Fruit fly (Drosophila melanogaster) whole organism, embryonic: ENCODE data around the gene CG10700.

Experiments
- Bdp1 ChIP-seq: fragments of 200-800 bp; sonication (Bioruptor generic); optimal IDR thresholded peaks from 3 replicates; lab custom pipeline; 2016; ENCODE audit warnings: missing biosample characterization, missing genetic modification characterization
- CG11504 ChIP-seq: fragments of 200-800 bp; sonication (Bioruptor generic); optimal IDR thresholded peaks from 3 replicates; lab custom pipeline; 2019; ENCODE audit warnings: missing biosample characterization, mild to moderate bottlenecking, missing genetic modification characterization, moderate library complexity
- CG13123 ChIP-seq: fragments of 200-800 bp; sonication (Bioruptor generic); optimal IDR thresholded peaks from 2 replicates; lab custom pipeline; 2016; ENCODE audit warnings: missing biosample characterization, missing genetic modification characterization
- CG14014 ChIP-seq: fragments of 200-800 bp; sonication (Bioruptor generic); IDR thresholded peaks from 2 replicates; pipeline ENCODE4 v1.3.6; 2022; ENCODE audit warnings: missing biosample characterization, missing genetic modification characterization
- CG15073 ChIP-seq: fragments of 200-800 bp; sonication (Bioruptor generic); optimal IDR thresholded peaks from 2 replicates; lab custom pipeline; 2016; ENCODE audit warnings: missing biosample characterization, missing genetic modification characterization
- CG17359 ChIP-seq: fragments of 200-800 bp; sonication (Bioruptor generic); optimal IDR thresholded peaks from 3 replicates; lab custom pipeline; 2018; ENCODE audit warnings: missing biosample characterization, mild to moderate bottlenecking, missing genetic modification characterization, moderate library complexity
- CG17361 ChIP-seq: fragments of 200-800 bp; sonication (Bioruptor generic); IDR thresholded peaks from 3 replicates; pipeline ENCODE4 v1.3.6; 2022; ENCODE audit warnings: missing biosample characterization, missing genetic modification characterization
- CG2712 ChIP-seq: fragments of 200-800 bp; optimal IDR thresholded peaks from 3 replicates; lab custom pipeline; 2019; ENCODE audit warnings: missing biosample characterization, mild to moderate bottlenecking, missing genetic modification characterization, moderate library complexity
- CG2889 ChIP-seq: fragments of 200-800 bp; sonication (Bioruptor generic); IDR thresholded peaks from 3 replicates; pipeline ENCODE4 v1.3.6; 2022; ENCODE audit warnings: missing biosample characterization, missing genetic modification characterization
- CG30020 ChIP-seq: fragments of 200-800 bp; optimal IDR thresholded peaks from 2 replicates; lab custom pipeline; 2019; ENCODE audit warnings: missing biosample characterization, mild to moderate bottlenecking, missing genetic modification characterization, moderate library complexity
- CG32767 ChIP-seq: fragments of 200-800 bp; sonication (Bioruptor generic); IDR thresholded peaks from 2 replicates; pipeline ENCODE4 v1.3.6; 2022; ENCODE audit warnings: missing biosample characterization, missing genetic modification characterization
- CG3281 ChIP-seq: fragments of 200-800 bp; sonication (Bioruptor generic); optimal IDR thresholded peaks from 3 replicates; lab custom pipeline; 2017; ENCODE audit warnings: missing biosample characterization, mild to moderate bottlenecking, missing genetic modification characterization
- CG3838 ChIP-seq: fragments of 200-800 bp; sonication (Bioruptor generic); optimal IDR thresholded peaks from 3 replicates; lab custom pipeline; 2016; ENCODE audit warnings: missing biosample characterization, missing genetic modification characterization
- CG4424 ChIP-seq: fragments of 200-800 bp; sonication (Bioruptor generic); optimal IDR thresholded peaks from 3 replicates; lab custom pipeline; 2016; ENCODE audit warnings: missing biosample characterization, missing genetic modification characterization
- CG4617 ChIP-seq: fragments of 200-800 bp; sonication (Bioruptor generic); optimal IDR thresholded peaks from 3 replicates; lab custom pipeline; 2016; ENCODE audit warnings: missing biosample characterization, missing genetic modification characterization, borderline replicate concordance
- CG4854 ChIP-seq: fragments of 200-800 bp; sonication (Bioruptor generic); optimal IDR thresholded peaks from 2 replicates; lab custom pipeline; 2016; ENCODE audit warnings: missing biosample characterization, missing genetic modification characterization, inconsistent platforms
- CG5245 ChIP-seq: fragments of 200-800 bp; sonication (Bioruptor generic); optimal IDR thresholded peaks from 3 replicates; lab custom pipeline; 2016; ENCODE audit warnings: missing biosample characterization, missing genetic modification characterization
- CG8478 ChIP-seq: fragments of >200 bp; optimal IDR thresholded peaks from 2 replicates; lab custom pipeline; 2018
- CG9727 ChIP-seq: fragments of 200-800 bp; sonication (Bioruptor generic); optimal IDR thresholded peaks from 3 replicates; lab custom pipeline; 2017; ENCODE audit warnings: missing biosample characterization, mild to moderate bottlenecking, missing genetic modification characterization
- CHES-1-like ChIP-seq: fragments of 200-800 bp; sonication (Bioruptor generic); optimal IDR thresholded peaks from 2 replicates; lab custom pipeline; 2016; ENCODE audit warnings: missing biosample characterization, missing genetic modification characterization
- Chrac-16 ChIP-seq: fragments of 200-800 bp; sonication (Bioruptor generic); optimal IDR thresholded peaks from 3 replicates; lab custom pipeline; 2016; ENCODE audit warnings: missing biosample characterization, missing genetic modification characterization
- Dbx ChIP-seq: fragments of 200-800 bp; sonication (Bioruptor generic); IDR thresholded peaks from 3 replicates; pipeline ENCODE4 v1.3.6; 2022; ENCODE audit warnings: missing biosample characterization, missing genetic modification characterization
- E2f2 ChIP-seq: fragments of 200-800 bp; sonication (Bioruptor generic); IDR thresholded peaks from 2 replicates; pipeline ENCODE4 v1.3.6; 2022; ENCODE audit warnings: missing biosample characterization, missing genetic modification characterization
- Gsc ChIP-seq: fragments of 200-800 bp; sonication (Bioruptor generic); IDR thresholded peaks from 2 replicates; pipeline ENCODE4 v1.3.6; 2022; ENCODE audit warnings: missing biosample characterization, missing genetic modification characterization
- HLH4C ChIP-seq: fragments of 200-800 bp; sonication (Bioruptor generic); IDR thresholded peaks from 3 replicates; pipeline ENCODE4 v1.3.6; 2022; ENCODE audit warnings: missing biosample characterization, missing genetic modification characterization; ENCODE audit not compliant: partially characterized antibody
- Hmr ChIP-seq: fragments of 200-800 bp; sonication (Bioruptor generic); optimal IDR thresholded peaks from 3 replicates; lab custom pipeline; 2017; ENCODE audit warnings: mild to moderate bottlenecking, missing biosample characterization, missing genetic modification reagents, missing genetic modification characterization
- Hr3 ChIP-seq: fragments of 200-800 bp; sonication (Bioruptor generic); optimal IDR thresholded peaks from 3 replicates; lab custom pipeline; 2016; ENCODE audit warnings: missing biosample characterization, missing genetic modification characterization
- Hsf ChIP-seq: fragments of 200-800 bp; sonication (Bioruptor generic); optimal IDR thresholded peaks from 3 replicates; lab custom pipeline; 2016; ENCODE audit warnings: missing biosample characterization, missing genetic modification characterization
- Mad ChIP-seq: fragments of 200-800 bp; sonication (Bioruptor generic); optimal IDR thresholded peaks from 2 replicates; lab custom pipeline; 2016; ENCODE audit warnings: missing biosample characterization, missing genetic modification characterization
- Meics ChIP-seq: fragments of 200-800 bp; sonication (Bioruptor generic); optimal IDR thresholded peaks from 2 replicates; lab custom pipeline; 2017; ENCODE audit warnings: missing biosample characterization, mild to moderate bottlenecking, missing genetic modification characterization
- NC2α ChIP-seq: fragments of 200-800 bp; sonication (Bioruptor generic); optimal IDR thresholded peaks from 2 replicates; lab custom pipeline; 2016; ENCODE audit warnings: missing biosample characterization, missing genetic modification characterization
- PHDP ChIP-seq: fragments of 200-800 bp; sonication (Bioruptor generic); optimal IDR thresholded peaks from 3 replicates; lab custom pipeline; 2018; ENCODE audit warnings: missing biosample characterization, mild to moderate bottlenecking, missing genetic modification characterization, moderate library complexity
- Taf1 ChIP-seq: fragments of 200-800 bp; sonication (Bioruptor generic); IDR thresholded peaks from 2 replicates; pipeline ENCODE4 v1.3.6; 2022; ENCODE audit warnings: missing biosample characterization, missing genetic modification characterization
- bowl ChIP-seq: fragments of 200-800 bp; sonication (Bioruptor generic); IDR thresholded peaks from 2 replicates; pipeline ENCODE4 v1.3.6; 2022; ENCODE audit warnings: missing biosample characterization, missing genetic modification characterization
- dan ChIP-seq: fragments of 200-800 bp; sonication (Bioruptor generic); IDR thresholded peaks from 2 replicates; pipeline ENCODE4 v1.3.6; 2022; ENCODE audit warnings: missing biosample characterization, missing genetic modification characterization
- dpn ChIP-seq, 2 experiments: fragments of 200-800 bp; sonication (Bioruptor generic); optimal IDR thresholded peaks; 3 replicates each; lab custom pipeline; 2016; ENCODE audit warnings: missing biosample characterization in 2 of 2, missing genetic modification characterization in 2 of 2
- insv ChIP-seq, 2 experiments: fragments of 200-800 bp; sonication (Bioruptor generic); optimal IDR thresholded peaks; 3 replicates each; lab custom pipeline; 2016 to 2018; ENCODE audit warnings: missing biosample characterization in 2 of 2, missing genetic modification characterization in 2 of 2
- ken ChIP-seq: fragments of 200-800 bp; sonication (Bioruptor generic); IDR thresholded peaks from 3 replicates; pipeline ENCODE4 v1.3.6; 2022; ENCODE audit warnings: missing biosample characterization, missing genetic modification characterization
- lilli ChIP-seq: fragments of 200-800 bp; sonication (Bioruptor generic); optimal IDR thresholded peaks from 3 replicates; lab custom pipeline; 2016; ENCODE audit warnings: missing biosample characterization, missing genetic modification characterization
- lmd ChIP-seq: fragments of 200-800 bp; sonication (Bioruptor generic); IDR thresholded peaks from 2 replicates; pipeline ENCODE4 v1.3.6; 2022; ENCODE audit warnings: missing biosample characterization, missing genetic modification characterization
- pfk ChIP-seq: fragments of 200-800 bp; sonication (Bioruptor generic); optimal IDR thresholded peaks from 2 replicates; lab custom pipeline; 2018; ENCODE audit warnings: missing biosample characterization, mild to moderate bottlenecking, missing genetic modification characterization, moderate library complexity
- ranshi ChIP-seq: fragments of 200-800 bp; sonication (Bioruptor generic); IDR thresholded peaks from 2 replicates; pipeline ENCODE4 v1.3.6; 2022; ENCODE audit warnings: missing biosample characterization, missing genetic modification characterization
- ro ChIP-seq: fragments of 200-800 bp; sonication (Bioruptor generic); IDR thresholded peaks from 2 replicates; pipeline ENCODE4 v1.3.6; 2022; ENCODE audit warnings: missing biosample characterization, missing genetic modification characterization
- seq ChIP-seq: fragments of 200-800 bp; sonication (Bioruptor generic); IDR thresholded peaks from 2 replicates; pipeline ENCODE4 v1.3.6; 2022; ENCODE audit warnings: missing biosample characterization, missing genetic modification characterization
- so ChIP-seq: fragments of 200-800 bp; sonication (Bioruptor generic); IDR thresholded peaks from 3 replicates; pipeline ENCODE4 v1.3.6; 2022; ENCODE audit warnings: missing biosample characterization, missing genetic modification characterization
- ssp ChIP-seq: fragments of 200-800 bp; sonication (Bioruptor generic); IDR thresholded peaks from 2 replicates; pipeline ENCODE4 v1.3.6; 2022; ENCODE audit warnings: missing biosample characterization, missing genetic modification characterization
- stc ChIP-seq: fragments of 200-800 bp; sonication (Bioruptor generic); IDR thresholded peaks from 2 replicates; pipeline ENCODE4 v1.3.6; 2022; ENCODE audit warnings: missing biosample characterization, missing genetic modification characterization
- tin ChIP-seq: fragments of 200-800 bp; sonication (Bioruptor generic); optimal IDR thresholded peaks from 3 replicates; lab custom pipeline; 2016; ENCODE audit warnings: missing biosample characterization, missing genetic modification characterization
- unc-4 ChIP-seq: fragments of 200-800 bp; sonication (Bioruptor generic); IDR thresholded peaks from 2 replicates; pipeline ENCODE4 v1.3.6; 2022; ENCODE audit warnings: missing biosample characterization, missing genetic modification characterization; ENCODE audit not compliant: partially characterized antibody
- usp ChIP-seq: fragments of >200 bp; optimal IDR thresholded peaks from 2 replicates; lab custom pipeline; 2017; ENCODE audit warnings: missing biosample characterization, missing genetic modification characterization
- wdn ChIP-seq: fragments of 200-800 bp; sonication (Bioruptor generic); IDR thresholded peaks from 2 replicates; pipeline ENCODE4 v1.3.6; 2022; ENCODE audit warnings: missing biosample characterization, missing genetic modification characterization
- wor ChIP-seq: fragments of 200-800 bp; sonication (Bioruptor generic); IDR thresholded peaks from 2 replicates; pipeline ENCODE4 v1.3.6; 2022; ENCODE audit warnings: missing biosample characterization, missing genetic modification characterization
- zfh1 ChIP-seq: fragments of 200-800 bp; sonication (Bioruptor generic); IDR thresholded peaks from 3 replicates; pipeline ENCODE4 v1.3.6; 2022; ENCODE audit warnings: missing biosample characterization, missing genetic modification characterization

CG10700 gene

dm6 chr2L:19126888-19127287 lies 48.1 kb upstream of the CG10700 start (continued):
- TF ChIP-seq CG17361 (GFP tag; lab: Robert Waterston, UW) (peak; percentile 74), CG30020 (tag; lab: Kevin White, UChicago) (peak; percentile 57), CG3281 (GFP tag; lab: Kevin White, UChicago) (peak; percentile 63), ranshi (GFP tag; lab: Robert Waterston, UW) (no peak), CG5245 (peak; percentile 23), tin (peak; percentile 21), bowl (GFP tag; lab: Robert Waterston, UW) (no peak), Taf1 (no peak), CG4854 (GFP tag; lab: Kevin White, UChicago) (no peak), CG15073 (no peak), CG3838 (no peak), dan (GFP tag; lab: Robert Waterston, UW) (no peak), HLH4C (no peak), ken (GFP tag; lab: Robert Waterston, UW) (no peak), E2f2 (GFP tag; lab: Robert Waterston, UW) (peak; percentile 67), Gsc (GFP tag; lab: Robert Waterston, UW) (no peak), Meics (GFP tag; lab: Kevin White, UChicago) (no peak), wdn (GFP tag; lab: Robert Waterston, UW) (no peak), insv (GFP tag; optimal IDR thresholded peaks at IDR 0.05; lab: Kevin White, UChicago) (peak in 1 of 2 experiments; percentile 69), dpn (GFP tag; optimal IDR thresholded peaks at IDR 0.05; lab: Kevin White, UChicago) (peak in 1 of 2 experiments; percentile 70), NC2α (no peak), usp (GFP tag; lab: Kevin White, UChicago) (no peak), ssp (GFP tag; lab: Robert Waterston, UW) (no peak), Chrac-16 (GFP tag; lab: Kevin White, UChicago) (peak; percentile 17), Bdp1 (GFP tag; lab: Kevin White, UChicago) (no peak), CG11504 (tag; lab: Kevin White, UChicago) (no peak), CG13123 (GFP tag; lab: Kevin White, UChicago) (peak; percentile 35), Dbx (GFP tag; lab: Robert Waterston, UW) (0 out of 3 replicates have a peak, but pooled peaks have one; percentile 44), Hr3 (GFP tag; lab: Kevin White, UChicago) (peak; percentile 70), wor (no peak), CG2889 (GFP tag; lab: Robert Waterston, UW) (no peak), stc (no peak), CHES-1-like (GFP tag; lab: Kevin White, UChicago) (no peak), CG8478 (lab: Kevin White, UChicago) (no peak), CG32767 (GFP tag; lab: Robert Waterston, UW) (no peak), CG4424 (peak; percentile 47), ro (GFP tag; lab: Robert Waterston, UW) (no peak), CG9727 (GFP tag; lab: Kevin White, UChicago) (peak; percentile 43), unc-4 (GFP tag; lab: Robert Waterston, UW) (no peak; the same call in 1 of the 2 replicates), Hsf (GFP tag; lab: Kevin White, UChicago) (no peak), zfh1 (GFP tag; lab: Robert Waterston, UW) (0 out of 3 replicates have a peak, but pooled peaks have one; percentile 8), Hmr (GFP tag; lab: Kevin White, UChicago) (no peak), seq (no peak), CG17359 (tag; lab: Kevin White, UChicago) (peak; percentile 28), Mad (no peak), PHDP (tag; lab: Kevin White, UChicago) (peak; percentile 71), pfk (GFP tag; lab: Kevin White, UChicago) (no peak), CG4617 (GFP tag; lab: Kevin White, UChicago) (peak; percentile 34), CG2712 (peak; percentile 66), CG14014 (GFP tag; lab: Robert Waterston, UW) (0 out of 2 replicates have a peak, but pooled peaks have one; percentile 34), so (no peak), lmd (GFP tag; lab: Robert Waterston, UW) (peak; percentile 58), lilli (GFP tag; lab: Kevin White, UChicago) (peak; percentile 40)
